Fruit fly (Drosophila melanogaster) whole organism, wandering third instar larva: ENCODE data around the gene Rcd4.

Experiments
- CG32264 ChIP-seq: fragments of 200-800 bp; sonication (Bioruptor generic); optimal IDR thresholded peaks from 2 replicates; lab custom pipeline; 2016; ENCODE audit warnings: missing biosample characterization, missing genetic modification characterization
- CrebA ChIP-seq: fragments of 200-800 bp; sonication (Bioruptor generic); optimal IDR thresholded peaks from 2 replicates; lab custom pipeline; 2016; ENCODE audit warnings: missing biosample characterization, mild to moderate bottlenecking, missing genetic modification characterization, borderline replicate concordance
- Dfd ChIP-seq: fragments of >200 bp; optimal IDR thresholded peaks from 2 replicates; lab custom pipeline; 2017; ENCODE audit warnings: missing biosample characterization, missing genetic modification characterization
- Dif ChIP-seq: fragments of 200-275, 200-300 bp; sonication (Bioruptor generic); optimal IDR thresholded peaks from 2 replicates; lab custom pipeline; 2018; ENCODE audit warnings: missing biosample characterization, missing genetic modification characterization; ENCODE audit not compliant: partially characterized antibody
- GATAd ChIP-seq: sonication (Bioruptor generic); optimal IDR thresholded peaks from 2 replicates; lab custom pipeline; 2016; ENCODE audit warnings: missing biosample characterization, missing genetic modification characterization
- HLH106 ChIP-seq: fragments of 200-800 bp; optimal IDR thresholded peaks from 3 replicates; lab custom pipeline; 2019; ENCODE audit warnings: missing biosample characterization, mild to moderate bottlenecking, missing genetic modification characterization, moderate library complexity
- Hnf4 ChIP-seq: fragments of 200-800 bp; sonication (Bioruptor generic); optimal IDR thresholded peaks from 2 replicates; lab custom pipeline; 2016; ENCODE audit warnings: missing biosample characterization, mild to moderate bottlenecking, missing genetic modification characterization
- Hr78 ChIP-seq: fragments of >200 bp; optimal IDR thresholded peaks from 2 replicates; lab custom pipeline; 2017; ENCODE audit warnings: missing biosample characterization, missing genetic modification characterization
- Hr83 ChIP-seq: fragments of 200-300 bp; sonication (Bioruptor generic); optimal IDR thresholded peaks from 2 replicates; lab custom pipeline; 2016; ENCODE audit warnings: missing biosample characterization, mild to moderate bottlenecking, missing genetic modification characterization, moderate library complexity; ENCODE audit not compliant: poor library complexity, severe bottlenecking
- Jra ChIP-seq: sonication (Bioruptor generic); optimal IDR thresholded peaks from 2 replicates; lab custom pipeline; 2016; ENCODE audit warnings: missing biosample characterization, missing genetic modification characterization
- Mio ChIP-seq: sonication (Bioruptor generic); optimal IDR thresholded peaks from 2 replicates; lab custom pipeline; 2016; ENCODE audit warnings: missing biosample characterization, missing genetic modification characterization
- Myc ChIP-seq: fragments of >200 bp; optimal IDR thresholded peaks from 2 replicates; lab custom pipeline; 2017
- OdsH ChIP-seq: fragments of 200-800 bp; sonication (Bioruptor generic); optimal IDR thresholded peaks from 2 replicates; lab custom pipeline; 2016; ENCODE audit warnings: missing biosample characterization, mild to moderate bottlenecking, missing genetic modification characterization
- Rel ChIP-seq, 2 experiments: fragments of 200-800 bp; sonication (Bioruptor generic) in 1 of 2; optimal IDR thresholded peaks; 2 replicates in 1 of 2; 3 replicates in 1 of 2; lab custom pipeline; 2016 to 2019; ENCODE audit warnings: mild to moderate bottlenecking in 2 of 2, missing biosample characterization in 2 of 2, missing genetic modification characterization in 2 of 2, moderate library complexity in 1 of 2
- Sp1 ChIP-seq: fragments of 200-800 bp; sonication (Bioruptor generic); optimal IDR thresholded peaks from 3 replicates; lab custom pipeline; 2019; ENCODE audit warnings: missing biosample characterization, mild to moderate bottlenecking, missing genetic modification characterization, moderate library complexity
- br ChIP-seq: fragments of 200-800 bp; sonication (Bioruptor generic); optimal IDR thresholded peaks from 2 replicates; lab custom pipeline; 2016; ENCODE audit warnings: missing biosample characterization, missing genetic modification characterization
- brk ChIP-seq: fragments of 200-800 bp; sonication (Bioruptor generic); optimal IDR thresholded peaks from 2 replicates; lab custom pipeline; 2016; ENCODE audit warnings: missing biosample characterization, mild to moderate bottlenecking, missing genetic modification characterization
- dl ChIP-seq, 2 experiments: fragments of 175-275, 200-275 bp in 1 of 2; fragments of 200-275 bp in 1 of 2; sonication (Bioruptor generic); optimal IDR thresholded peaks; lab custom pipeline; 2018; ENCODE audit warnings: mild to moderate bottlenecking in 2 of 2, missing biosample characterization in 2 of 2, missing genetic modification characterization in 2 of 2, moderate library complexity in 2 of 2; ENCODE audit not compliant: partially characterized antibody in 2 of 2, insufficient read depth in 1 of 2
- dmrt93B ChIP-seq: fragments of 200-800 bp; sonication (Bioruptor generic); optimal IDR thresholded peaks from 2 replicates; lab custom pipeline; 2018; ENCODE audit warnings: missing biosample characterization, mild to moderate bottlenecking, missing genetic modification characterization
- dsf ChIP-seq: sonication (Bioruptor generic); optimal IDR thresholded peaks from 2 replicates; lab custom pipeline; 2016; ENCODE audit warnings: missing biosample characterization, missing genetic modification characterization, borderline replicate concordance
- foxo ChIP-seq, 2 experiments: fragments of 200-800 bp; sonication (Bioruptor generic); optimal IDR thresholded peaks; 2 replicates in 1 of 2; 3 replicates in 1 of 2; lab custom pipeline; 2016 to 2017; ENCODE audit warnings: missing biosample characterization in 2 of 2, missing genetic modification characterization in 2 of 2
- fru ChIP-seq: fragments of 200-800 bp; sonication (Bioruptor generic); optimal IDR thresholded peaks from 3 replicates; lab custom pipeline; 2016; ENCODE audit warnings: missing biosample characterization, mild to moderate bottlenecking, missing genetic modification characterization
- h ChIP-seq: fragments of 200-800 bp; sonication (Bioruptor generic); optimal IDR thresholded peaks from 3 replicates; lab custom pipeline; 2016; ENCODE audit warnings: missing biosample characterization, mild to moderate bottlenecking, missing genetic modification characterization
- jim ChIP-seq: fragments of 175-275, 200-325 bp; sonication (Bioruptor generic); optimal IDR thresholded peaks from 2 replicates; lab custom pipeline; 2016; ENCODE audit warnings: missing biosample characterization, mild to moderate bottlenecking, missing genetic modification characterization
- pan ChIP-seq: fragments of >200 bp; optimal IDR thresholded peaks from 2 replicates; lab custom pipeline; 2017
- psq ChIP-seq: fragments of 200-800 bp; sonication (Bioruptor generic); optimal IDR thresholded peaks from 3 replicates; lab custom pipeline; 2017; ENCODE audit warnings: missing biosample characterization, mild to moderate bottlenecking, missing genetic modification characterization, moderate library complexity
- rgr ChIP-seq: fragments of 200-800 bp; sonication (Bioruptor generic); optimal IDR thresholded peaks from 3 replicates; lab custom pipeline; 2016; ENCODE audit warnings: missing biosample characterization, mild to moderate bottlenecking, missing genetic modification characterization
- sage ChIP-seq: fragments of 200-800 bp; sonication (Bioruptor generic); optimal IDR thresholded peaks from 2 replicates; lab custom pipeline; 2016; ENCODE audit warnings: missing biosample characterization, mild to moderate bottlenecking, missing genetic modification characterization
- sv ChIP-seq: fragments of 200-800 bp; sonication (Bioruptor generic); optimal IDR thresholded peaks from 3 replicates; lab custom pipeline; 2016; ENCODE audit warnings: missing biosample characterization, missing genetic modification characterization
- tai ChIP-seq: sonication (Bioruptor generic); optimal IDR thresholded peaks from 2 replicates; lab custom pipeline; 2016; ENCODE audit warnings: missing biosample characterization, missing genetic modification characterization
- usp ChIP-seq: fragments of >200 bp; optimal IDR thresholded peaks from 2 replicates; lab custom pipeline; 2017; ENCODE audit warnings: missing biosample characterization, missing genetic modification characterization
- woc ChIP-seq: sonication (Bioruptor generic); optimal IDR thresholded peaks from 2 replicates; lab custom pipeline; 2016; ENCODE audit warnings: missing biosample characterization, mild to moderate bottlenecking, missing genetic modification characterization

Gene Rcd4

dm6 chr2L:8346260-8346659, 36.4 kb upstream of the Rcd4 start, which contains the start of gene CG7778:
Gene CG7778, plus strand, starts transcription at chr2L:8346620.
- TF ChIP-seq woc (GFP tag; lab: Kevin White, UChicago) (no peak), Dif (GFP tag; lab: Kevin White, UChicago) (peak; percentile 26)
- TF ChIP-seq, all 38 proteins: peak for 1

dm6 chr2L:8350560-8351171, 32.0 kb upstream of the Rcd4 start:
- no peak for TF ChIP-seq woc (GFP tag; lab: Kevin White, UChicago)
- no peak for TF ChIP-seq HLH106
- TF ChIP-seq rgr, result peak; percentile 59
- TF ChIP-seq foxo (GFP tag; optimal IDR thresholded peaks at IDR 0.05; lab: Kevin White, UChicago), result peak in 1 of 2 experiments; percentile 9
- peak; percentile 15 for TF ChIP-seq tai (GFP tag; lab: Kevin White, UChicago)
- TF ChIP-seq CrebA, result peak; percentile 11
- TF ChIP-seq GATAd (GFP tag; lab: Kevin White, UChicago), result no peak
- peak; percentile 62 for TF ChIP-seq Hr83 (GFP tag; lab: Kevin White, UChicago)
- no peak for TF ChIP-seq Dif (GFP tag; lab: Kevin White, UChicago)
- no peak for TF ChIP-seq sage
- no peak for TF ChIP-seq usp (GFP tag; lab: Kevin White, UChicago)
- peak; percentile 37 for TF ChIP-seq OdsH (GFP tag; lab: Kevin White, UChicago)
- TF ChIP-seq Rel (GFP tag; optimal IDR thresholded peaks at IDR 0.05; lab: Kevin White, UChicago), result no peak
- TF ChIP-seq Rel (tag; optimal IDR thresholded peaks at IDR 0.05; lab: Kevin White, UChicago), result peak; percentile 64
- TF ChIP-seq fru, result no peak
- no peak for TF ChIP-seq sv (GFP tag; lab: Kevin White, UChicago)
- no peak for TF ChIP-seq CG32264 (GFP tag; lab: Kevin White, UChicago)
- TF ChIP-seq h (GFP tag; lab: Kevin White, UChicago), result peak; percentile 18
- TF ChIP-seq, all 38 proteins: peak for 8

- TF ChIP-seq foxo (GFP tag; optimal IDR thresholded peaks at IDR 0.05; lab: Kevin White, UChicago), result peak in 1 of 2 experiments; percentile 71
- no peak for TF ChIP-seq tai (GFP tag; lab: Kevin White, UChicago)
- TF ChIP-seq Hr83 (GFP tag; lab: Kevin White, UChicago), result no peak
- no peak for TF ChIP-seq Dif (GFP tag; lab: Kevin White, UChicago)
- no peak for TF ChIP-seq Jra (GFP tag; lab: Kevin White, UChicago)
- TF ChIP-seq psq (GFP tag; lab: Kevin White, UChicago), result peak; percentile 36
- peak; percentile 29 for TF ChIP-seq fru
- peak; percentile 65 for TF ChIP-seq h (GFP tag; lab: Kevin White, UChicago)
- no peak for TF ChIP-seq GATAd (GFP tag; lab: Kevin White, UChicago)
- no peak for TF ChIP-seq Sp1 (GFP tag; lab: Kevin White, UChicago)
- TF ChIP-seq Hnf4 (GFP tag; lab: Kevin White, UChicago), result no peak
- TF ChIP-seq sage, result no peak
- TF ChIP-seq Mio (GFP tag; lab: Kevin White, UChicago), result no peak
- no peak for TF ChIP-seq Hr78 (GFP tag; lab: Kevin White, UChicago)
- peak; percentile 5 for TF ChIP-seq dmrt93B (GFP tag; lab: Kevin White, UChicago)
- no peak for TF ChIP-seq Dfd (GFP tag; lab: Kevin White, UChicago)
- TF ChIP-seq Myc (lab: Kevin White, UChicago), result no peak
- TF ChIP-seq woc (GFP tag; lab: Kevin White, UChicago), result no peak
- peak; percentile 60 for TF ChIP-seq HLH106
- TF ChIP-seq sv (GFP tag; lab: Kevin White, UChicago), result no peak
- no peak for TF ChIP-seq CG32264 (GFP tag; lab: Kevin White, UChicago)
- TF ChIP-seq rgr, result peak; percentile 44
- TF ChIP-seq brk (GFP tag; lab: Kevin White, UChicago), result no peak
- TF ChIP-seq OdsH (GFP tag; lab: Kevin White, UChicago), result peak; percentile 26
- TF ChIP-seq pan, result no peak
- TF ChIP-seq dl (GFP tag; optimal IDR thresholded peaks at IDR 0.05; lab: Kevin White, UChicago; ENCODE audit: insufficient read depth in 1 of 2, partially characterized antibody in 2 of 2), result no peak
- TF ChIP-seq dsf (GFP tag; lab: Kevin White, UChicago), result no peak
Observed at dm6 chr2L:8351333-8351732, 31.3 kb upstream of the Rcd4 start.

dm6 chr2L:8351864-8352263, 30.8 kb upstream of the Rcd4 start, which contains the start of gene Mur29B:
Gene Mur29B, plus strand, starts transcription at chr2L:8352187.
- TF ChIP-seq sv (GFP tag; lab: Kevin White, UChicago) (no peak), br (peak; percentile 2), Hr83 (GFP tag; lab: Kevin White, UChicago) (peak; percentile 29), Rel (GFP tag; optimal IDR thresholded peaks at IDR 0.05; lab: Kevin White, UChicago) (no peak), Rel (tag; optimal IDR thresholded peaks at IDR 0.05; lab: Kevin White, UChicago) (peak; percentile 92), jim (GFP tag; lab: Kevin White, UChicago) (no peak), CrebA (peak; percentile 22)
